Worm (Caenorhabditis elegans) whole organism, young adult: ENCODE measurements around the gene srx-8.

Experiments used
- B0035.1 ChIP-seq: sonication (generic microtip); optimal IDR thresholded peaks from 2 replicates; lab custom pipeline; 2016; ENCODE audit warnings: missing genetic modification characterization, mild to moderate bottlenecking, missing compliant biosample characterization, missing genotype, missing genetic modification reagents
- B0336.3 ChIP-seq: fragments of 200-800 bp; sonication (Bioruptor generic); IDR thresholded peaks from 2 replicates; pipeline ENCODE4 v1.3.6; 2022; ENCODE audit warnings: missing genetic modification characterization, missing compliant biosample characterization
- C17E4.6 ChIP-seq: fragments of 200-800 bp; sonication (Bioruptor generic); IDR thresholded peaks from 2 replicates; pipeline ENCODE4 v1.3.6; 2022; ENCODE audit warnings: missing genetic modification reagents, missing genetic modification characterization, missing compliant biosample characterization
- F10E7.11 ChIP-seq: sonication (generic microtip); optimal IDR thresholded peaks from 2 replicates; lab custom pipeline; 2017; ENCODE audit warnings: mild to moderate bottlenecking, missing genetic modification characterization, moderate library complexity, missing compliant biosample characterization
- F33H1.4 ChIP-seq: fragments of 200-800 bp; sonication (Bioruptor generic); IDR thresholded peaks from 2 replicates; pipeline ENCODE4 v1.3.6; 2022; ENCODE audit warnings: missing genetic modification reagents, missing genetic modification characterization, missing compliant biosample characterization
- F49E8.2 ChIP-seq: sonication (generic microtip); optimal IDR thresholded peaks from 3 replicates; lab custom pipeline; 2017; ENCODE audit warnings: missing genetic modification characterization, mild to moderate bottlenecking, missing compliant biosample characterization, antibody characterized with exemption, moderate library complexity; ENCODE audit not compliant: insufficient read depth
- F52B5.7 ChIP-seq: sonication (generic microtip); optimal IDR thresholded peaks from 2 replicates; lab custom pipeline; 2016; ENCODE audit warnings: mild to moderate bottlenecking, missing genetic modification characterization, missing compliant biosample characterization
- F57C9.4 ChIP-seq: sonication (generic microtip); optimal IDR thresholded peaks from 2 replicates; lab custom pipeline; 2017; ENCODE audit warnings: mild to moderate bottlenecking, missing genetic modification characterization, missing compliant biosample characterization
- T07F8.4 ChIP-seq: sonication (generic microtip); optimal IDR thresholded peaks from 2 replicates; lab custom pipeline; 2016; ENCODE audit warnings: mild to moderate bottlenecking, missing genetic modification characterization, moderate library complexity, missing compliant biosample characterization
- T26A5.8 ChIP-seq: sonication (generic microtip); optimal IDR thresholded peaks from 2 replicates; lab custom pipeline; 2016; ENCODE audit warnings: missing genetic modification characterization, missing compliant biosample characterization
- Y53F4B.3 ChIP-seq: fragments of 200-800 bp; sonication (Bioruptor generic); IDR thresholded peaks from 2 replicates; pipeline ENCODE4 v1.3.6; 2022; ENCODE audit warnings: missing genetic modification reagents, missing genetic modification characterization, missing compliant biosample characterization
- Y67H2A.10 ChIP-seq: fragments of 200-800 bp; sonication (Bioruptor generic); conservative IDR thresholded peaks from 2 replicates; pipeline ENCODE4 v1.3.6; 2022; ENCODE audit warnings: missing genetic modification reagents, missing genetic modification characterization, missing compliant biosample characterization
- akir-1 ChIP-seq: fragments of 200-800 bp; sonication (Bioruptor generic); optimal IDR thresholded peaks from 2 replicates; lab custom pipeline; 2018; ENCODE audit warnings: mild to moderate bottlenecking, missing genetic modification characterization, moderate library complexity, missing compliant biosample characterization
- aptf-2 ChIP-seq: fragments of 200-800 bp; sonication (Bioruptor generic); conservative IDR thresholded peaks from 2 replicates; pipeline ENCODE4 v1.3.6; 2022; ENCODE audit warnings: missing genetic modification reagents, missing genetic modification characterization, missing compliant biosample characterization
- atf-7 ChIP-seq: sonication (generic microtip); optimal IDR thresholded peaks from 2 replicates; lab custom pipeline; 2017; ENCODE audit warnings: mild to moderate bottlenecking, missing genetic modification characterization, missing compliant biosample characterization
- athp-1 ChIP-seq: sonication (generic microtip); optimal IDR thresholded peaks from 2 replicates; lab custom pipeline; 2017; ENCODE audit warnings: mild to moderate bottlenecking, missing genetic modification characterization, missing compliant biosample characterization
- attf-5 ChIP-seq: fragments of 200-800 bp; sonication (Bioruptor generic); optimal IDR thresholded peaks from 2 replicates; lab custom pipeline; 2018; ENCODE audit warnings: mild to moderate bottlenecking, missing genetic modification characterization, missing compliant biosample characterization
- attf-6 ChIP-seq: fragments of 200-800 bp; sonication (Bioruptor generic); IDR thresholded peaks from 2 replicates; pipeline ENCODE4 v1.3.6; 2022; ENCODE audit warnings: missing genetic modification reagents, missing genetic modification characterization, missing compliant biosample characterization
- ceh-100 ChIP-seq: fragments of 200-800 bp; sonication (Bioruptor generic); IDR thresholded peaks from 2 replicates; pipeline ENCODE4 v1.3.6; 2022; ENCODE audit warnings: missing genetic modification reagents, missing genetic modification characterization, missing compliant biosample characterization
- ceh-27 ChIP-seq: fragments of 200-800 bp; sonication (Bioruptor generic); optimal IDR thresholded peaks from 2 replicates; lab custom pipeline; 2018; ENCODE audit warnings: mild to moderate bottlenecking, missing genetic modification characterization, moderate library complexity, missing compliant biosample characterization
- ceh-58 ChIP-seq: fragments of 200-800 bp; sonication (Bioruptor generic); IDR thresholded peaks from 2 replicates; pipeline ENCODE4 v1.3.6; 2022; ENCODE audit warnings: missing genetic modification characterization, missing compliant biosample characterization
- dpff-1 ChIP-seq: sonication (generic microtip); optimal IDR thresholded peaks from 2 replicates; lab custom pipeline; 2017; ENCODE audit warnings: mild to moderate bottlenecking, missing genetic modification characterization, missing compliant biosample characterization
- egl-44 ChIP-seq: fragments of 200-800 bp; sonication (Bioruptor generic); IDR thresholded peaks from 2 replicates; pipeline ENCODE4 v1.3.6; 2022; ENCODE audit warnings: missing genetic modification reagents, missing genetic modification characterization, missing compliant biosample characterization
- egrh-3 ChIP-seq: fragments of 200-800 bp; sonication (Bioruptor generic); IDR thresholded peaks from 2 replicates; pipeline ENCODE4 v1.3.6; 2022; ENCODE audit warnings: missing genetic modification reagents, missing genetic modification characterization, missing compliant biosample characterization
- ets-4 ChIP-seq: fragments of 200-800 bp; sonication (Bioruptor generic); optimal IDR thresholded peaks from 2 replicates; lab custom pipeline; 2018; ENCODE audit warnings: mild to moderate bottlenecking, missing genetic modification characterization, missing compliant biosample characterization
- him-1 ChIP-seq: sonication (generic microtip); optimal IDR thresholded peaks from 2 replicates; lab custom pipeline; 2016; ENCODE audit warnings: missing genotype, missing genetic modification reagents, missing genetic modification characterization, missing compliant biosample characterization
- hmg-20 ChIP-seq: fragments of 200-800 bp; sonication (Bioruptor generic); IDR thresholded peaks from 2 replicates; pipeline ENCODE4 v1.3.6; 2022; ENCODE audit warnings: missing genetic modification reagents, missing genetic modification characterization, missing compliant biosample characterization
- let-526 ChIP-seq: fragments of 200-800 bp; sonication (Bioruptor generic); IDR thresholded peaks from 2 replicates; pipeline ENCODE4 v1.3.6; 2022; ENCODE audit warnings: missing genetic modification reagents, missing genetic modification characterization, missing compliant biosample characterization
- lin-26 ChIP-seq: fragments of 200-800 bp; sonication (Bioruptor generic); IDR thresholded peaks from 2 replicates; pipeline ENCODE4 v1.3.6; 2022; ENCODE audit warnings: missing genetic modification reagents, missing genetic modification characterization, missing compliant biosample characterization
- lin-54 ChIP-seq: fragments of 200-800 bp; sonication (Bioruptor generic); optimal IDR thresholded peaks from 2 replicates; lab custom pipeline; 2018; ENCODE audit warnings: mild to moderate bottlenecking, missing genetic modification characterization, missing compliant biosample characterization
- madf-10 ChIP-seq: sonication (generic microtip); optimal IDR thresholded peaks from 2 replicates; lab custom pipeline; 2016; ENCODE audit warnings: mild to moderate bottlenecking, missing genetic modification characterization, missing compliant biosample characterization
- madf-3 ChIP-seq: fragments of 200-800 bp; sonication (Bioruptor generic); IDR thresholded peaks from 2 replicates; pipeline ENCODE4 v1.3.6; 2022; ENCODE audit warnings: missing genetic modification reagents, missing genetic modification characterization, missing compliant biosample characterization
- mes-4 ChIP-seq: sonication (generic microtip); optimal IDR thresholded peaks from 2 replicates; lab custom pipeline; 2016; ENCODE audit warnings: missing genotype, missing genetic modification characterization, missing compliant biosample characterization
- mxl-1 ChIP-seq: sonication (generic microtip); optimal IDR thresholded peaks from 2 replicates; lab custom pipeline; 2016; ENCODE audit warnings: missing genetic modification characterization, missing compliant biosample characterization
- nfya-2 ChIP-seq: fragments of 200-800 bp; sonication (Bioruptor generic); IDR thresholded peaks from 2 replicates; pipeline ENCODE4 v1.3.6; 2022; ENCODE audit warnings: missing genetic modification reagents, missing genetic modification characterization, missing compliant biosample characterization
- nfyb-1 ChIP-seq: fragments of 200-800 bp; sonication (Bioruptor generic); IDR thresholded peaks from 2 replicates; pipeline ENCODE4 v1.3.6; 2022; ENCODE audit warnings: missing genetic modification reagents, missing genetic modification characterization, missing compliant biosample characterization
- nhr-120 ChIP-seq: fragments of 200-800 bp; sonication (Bioruptor generic); IDR thresholded peaks from 2 replicates; pipeline ENCODE4 v1.3.6; 2022; ENCODE audit warnings: missing genetic modification characterization, missing compliant biosample characterization
- repo-1 ChIP-seq: sonication (generic microtip); optimal IDR thresholded peaks from 2 replicates; lab custom pipeline; 2017; ENCODE audit warnings: mild to moderate bottlenecking, missing genetic modification characterization, missing compliant biosample characterization
- snpc-1.3 ChIP-seq: sonication (generic microtip); optimal IDR thresholded peaks from 2 replicates; lab custom pipeline; 2017; ENCODE audit warnings: missing genetic modification characterization, mild to moderate bottlenecking, missing compliant biosample characterization, antibody characterized with exemption, moderate library complexity, missing genotype, missing genetic modification reagents; ENCODE audit not compliant: insufficient read depth
- snpc-3.4 ChIP-seq: sonication (generic microtip); optimal IDR thresholded peaks from 2 replicates; lab custom pipeline; 2017; ENCODE audit warnings: missing genetic modification characterization, mild to moderate bottlenecking, missing compliant biosample characterization, antibody characterized with exemption, moderate library complexity, missing genotype, missing genetic modification reagents
- snpc-4 ChIP-seq, 5 experiments: fragments of 150-350 bp in 1 of 5; sonication (generic microtip) in 4 of 5; optimal IDR thresholded peaks; 2 replicates each; lab custom pipeline; 2014 to 2018; ENCODE audit warnings: missing genetic modification characterization in 5 of 5, missing biosample characterization in 3 of 5, antibody characterized with exemption in 2 of 5, mild to moderate bottlenecking in 2 of 5, missing compliant biosample characterization in 2 of 5, missing genotype in 2 of 5, moderate library complexity in 2 of 5, missing genetic modification reagents in 1 of 5
- tlf-1 ChIP-seq: fragments of 200-800 bp; sonication (Bioruptor generic); optimal IDR thresholded peaks from 2 replicates; lab custom pipeline; 2018; ENCODE audit warnings: mild to moderate bottlenecking, missing genetic modification characterization, missing compliant biosample characterization
- unc-130 ChIP-seq: sonication (generic microtip); optimal IDR thresholded peaks from 2 replicates; lab custom pipeline; 2016; ENCODE audit warnings: missing genetic modification reagents, missing genetic modification characterization, missing compliant biosample characterization
- unc-62 ChIP-seq: fragments of 150-350 bp; optimal IDR thresholded peaks from 2 replicates; lab custom pipeline; 2014; ENCODE audit warnings: missing biosample characterization, missing genetic modification reagents, missing genetic modification characterization
- zfh-2 ChIP-seq: fragments of 200-800 bp; sonication (Bioruptor generic); conservative IDR thresholded peaks from 2 replicates; pipeline ENCODE4 v1.3.6; 2022; ENCODE audit warnings: missing genetic modification reagents, missing genetic modification characterization, missing compliant biosample characterization
- ztf-18 ChIP-seq: sonication (generic microtip); optimal IDR thresholded peaks from 2 replicates; lab custom pipeline; 2016; ENCODE audit warnings: missing genotype, mild to moderate bottlenecking, missing genetic modification characterization, missing compliant biosample characterization
- ztf-22 ChIP-seq: fragments of 200-800 bp; sonication (Bioruptor generic); optimal IDR thresholded peaks from 2 replicates; lab custom pipeline; 2018; ENCODE audit warnings: mild to moderate bottlenecking, missing genetic modification characterization, moderate library complexity, missing compliant biosample characterization

srx-8 gene

ce11 chrV:552406-552805 is 3.5 kb downstream of the srx-8 start:
- TF ChIP-seq egl-44 (GFP tag; lab: Robert Waterston, UW): no peak
- no peak for TF ChIP-seq F52B5.7 (tag; lab: Kevin White, UChicago)
- TF ChIP-seq T26A5.8 (tag; lab: Kevin White, UChicago): no peak
- TF ChIP-seq unc-130 (GFP tag; lab: Kevin White, UChicago): no peak
- no peak for TF ChIP-seq snpc-4 (GFP tag; optimal IDR thresholded peaks at IDR 0.05; lab: Kevin White, UChicago)
- TF ChIP-seq snpc-4 (tag; optimal IDR thresholded peaks at IDR 0.05; lab: Kevin White, UChicago): no peak
- no peak for TF ChIP-seq C17E4.6 (GFP tag; lab: Robert Waterston, UW)
- no peak for TF ChIP-seq atf-7 (tag; lab: Kevin White, UChicago)
- no peak for TF ChIP-seq attf-6 (GFP tag; lab: Robert Waterston, UW)
- TF ChIP-seq nfya-2 (GFP tag; lab: Robert Waterston, UW): no peak
- no peak for TF ChIP-seq akir-1
- TF ChIP-seq unc-62 (GFP tag; lab: Kevin White, UChicago): no peak
- TF ChIP-seq aptf-2 (GFP tag; lab: Robert Waterston, UW): no peak
- no peak for TF ChIP-seq athp-1 (tag; lab: Kevin White, UChicago)
- TF ChIP-seq T07F8.4 (tag; lab: Kevin White, UChicago): no peak
- TF ChIP-seq lin-54 (GFP tag; lab: Kevin White, UChicago): no peak
- no peak for TF ChIP-seq hmg-20
- TF ChIP-seq ceh-100: no peak
- no peak for TF ChIP-seq repo-1 (tag; lab: Kevin White, UChicago)
- no peak for TF ChIP-seq him-1 (tag; lab: Kevin White, UChicago)
- no peak for TF ChIP-seq F10E7.11
- TF ChIP-seq, all 124 proteins: peak for 0

- no peak for TF ChIP-seq F49E8.2
- no peak for TF ChIP-seq lin-26 (GFP tag; lab: Robert Waterston, UW)
- TF ChIP-seq madf-3 (GFP tag; lab: Robert Waterston, UW): no peak
- no peak for TF ChIP-seq F33H1.4 (GFP tag; lab: Robert Waterston, UW)
- TF ChIP-seq dpff-1 (tag; lab: Kevin White, UChicago): no peak
- no peak for TF ChIP-seq zfh-2
- TF ChIP-seq F57C9.4 (tag; lab: Kevin White, UChicago): no peak
- no peak for TF ChIP-seq let-526
- no peak for TF ChIP-seq Y67H2A.10 (GFP tag; lab: Robert Waterston, UW)
- no peak for TF ChIP-seq ceh-27 (GFP tag; lab: Kevin White, UChicago)
- no peak for TF ChIP-seq unc-62 (GFP tag; lab: Kevin White, UChicago)
- TF ChIP-seq mxl-1 (tag; lab: Kevin White, UChicago): no peak
- no peak for TF ChIP-seq tlf-1 (GFP tag; lab: Kevin White, UChicago)
- TF ChIP-seq attf-5 (GFP tag; lab: Kevin White, UChicago): no peak
- TF ChIP-seq ztf-18 (tag; lab: Kevin White, UChicago): no peak
- no peak for TF ChIP-seq egrh-3 (GFP tag; lab: Robert Waterston, UW)
- TF ChIP-seq B0035.1 (tag; lab: Kevin White, UChicago): no peak
- no peak for TF ChIP-seq ets-4 (GFP tag; lab: Kevin White, UChicago)
- TF ChIP-seq, all 124 proteins: peak for 0
Measured at ce11 chrV:547980-548379, 8.0 kb downstream of the srx-8 start, which contains the start of gene C14C6.6. Gene C14C6.6, minus strand, starts transcription at chrV:548080.

- TF ChIP-seq snpc-3.4 (tag; lab: Kevin White, UChicago) (no peak), Y53F4B.3 (GFP tag; lab: Robert Waterston, UW) (no peak), snpc-4 (GFP tag; optimal IDR thresholded peaks at IDR 0.05; lab: Kevin White, UChicago) (no peak), snpc-4 (tag; optimal IDR thresholded peaks at IDR 0.05; lab: Kevin White, UChicago) (no peak), snpc-1.3 (tag; lab: Kevin White, UChicago) (no peak), nhr-120 (GFP tag; lab: Robert Waterston, UW) (no peak), F33H1.4 (GFP tag; lab: Robert Waterston, UW) (no peak), ceh-58 (GFP tag; lab: Robert Waterston, UW) (no peak), madf-10 (tag; lab: Kevin White, UChicago) (no peak), nfyb-1 (GFP tag; lab: Robert Waterston, UW) (no peak), egl-44 (GFP tag; lab: Robert Waterston, UW) (no peak), mes-4 (tag; lab: Kevin White, UChicago) (no peak), T07F8.4 (tag; lab: Kevin White, UChicago) (no peak), F57C9.4 (tag; lab: Kevin White, UChicago) (no peak), ztf-22 (GFP tag; lab: Kevin White, UChicago) (no peak), B0336.3 (GFP tag; lab: Robert Waterston, UW) (no peak)
Measured at ce11 chrV:543169-543568, 12.8 kb downstream of the srx-8 start, which contains the start of gene C14C6.3. Gene C14C6.3, plus strand, starts transcription at chrV:543469.
